Fruit fly (Drosophila melanogaster): Measurements from ENCODE around the gene Art6.

dm6 chr3R:13916546-13916945 lies 29.1 kb downstream of the Art6 start:
- TF ChIP-seq CG8478 (optimal IDR thresholded peaks at IDR 0.05), result no peak
- no peak for TF ChIP-seq CTCF (optimal IDR thresholded peaks at IDR 0.05)

All from S2 (cell line).